Fruit fly (Drosophila melanogaster) whole organism, adult: ENCODE data around the gene EMC4.

ENCODE experiments used
- CG11617 ChIP-seq: fragments of 200-800 bp; sonication (Bioruptor generic); optimal IDR thresholded peaks from 2 replicates; lab custom pipeline; 2017; ENCODE audit warnings: mild to moderate bottlenecking, missing biosample characterization, missing genetic modification reagents, missing genetic modification characterization
- CG12768 ChIP-seq: fragments of 200-800 bp; sonication (Bioruptor generic); optimal IDR thresholded peaks from 2 replicates; lab custom pipeline; 2017; ENCODE audit warnings: missing biosample characterization, missing genetic modification characterization, mild to moderate bottlenecking, moderate library complexity, missing genetic modification reagents
- CG14711 ChIP-seq: fragments of 200-800 bp; sonication (Bioruptor generic); optimal IDR thresholded peaks from 2 replicates; lab custom pipeline; 2018; ENCODE audit warnings: missing biosample characterization, mild to moderate bottlenecking, missing genetic modification characterization, moderate library complexity
- CG1620 ChIP-seq: fragments of 200-800 bp; sonication (Bioruptor generic); optimal IDR thresholded peaks from 2 replicates; lab custom pipeline; 2016; ENCODE audit warnings: missing biosample characterization, missing genetic modification characterization
- CG33017 ChIP-seq: fragments of 200-800 bp; sonication (Bioruptor generic); optimal IDR thresholded peaks from 2 replicates; lab custom pipeline; 2018; ENCODE audit warnings: missing biosample characterization, mild to moderate bottlenecking, missing genetic modification characterization, moderate library complexity
- CG5204 ChIP-seq: fragments of 200-800 bp; sonication (Bioruptor generic); optimal IDR thresholded peaks from 2 replicates; lab custom pipeline; 2016; ENCODE audit warnings: missing biosample characterization, missing genetic modification characterization
- CG7045 ChIP-seq: fragments of 200-800 bp; sonication (Bioruptor generic); optimal IDR thresholded peaks from 2 replicates; lab custom pipeline; 2017; ENCODE audit warnings: missing biosample characterization, mild to moderate bottlenecking, missing genetic modification characterization
- CG7101 ChIP-seq: fragments of 200-800 bp; sonication (Bioruptor generic); optimal IDR thresholded peaks from 2 replicates; lab custom pipeline; 2018; ENCODE audit warnings: missing biosample characterization, mild to moderate bottlenecking, missing genetic modification characterization, moderate library complexity
- Clk ChIP-seq: fragments of 200-800 bp; sonication (Bioruptor generic); optimal IDR thresholded peaks from 2 replicates; lab custom pipeline; 2017; ENCODE audit warnings: missing biosample characterization, missing genetic modification characterization
- Crg-1 ChIP-seq: fragments of 200-800 bp; sonication (Bioruptor generic); optimal IDR thresholded peaks from 2 replicates; lab custom pipeline; 2016; ENCODE audit warnings: missing biosample characterization, missing genetic modification characterization
- Hr96 ChIP-seq: fragments of 200-800 bp; sonication (Bioruptor generic); optimal IDR thresholded peaks from 2 replicates; lab custom pipeline; 2016; ENCODE audit warnings: missing biosample characterization, missing genetic modification characterization
- Mnt ChIP-seq: fragments of 200-800 bp; sonication (Bioruptor generic); optimal IDR thresholded peaks from 2 replicates; lab custom pipeline; 2016; ENCODE audit warnings: missing biosample characterization, mild to moderate bottlenecking, missing genetic modification characterization
- bab1 ChIP-seq: fragments of 200-800 bp; sonication (Bioruptor generic); optimal IDR thresholded peaks from 3 replicates; lab custom pipeline; 2019; ENCODE audit warnings: missing biosample characterization, mild to moderate bottlenecking, missing genetic modification characterization, moderate library complexity
- cic ChIP-seq: fragments of 200-800 bp; sonication (Bioruptor generic); optimal IDR thresholded peaks from 2 replicates; lab custom pipeline; 2017; ENCODE audit warnings: missing biosample characterization, mild to moderate bottlenecking, missing genetic modification characterization, moderate library complexity
- cnc ChIP-seq, 2 experiments: fragments of >200 bp; optimal IDR thresholded peaks; 2 replicates each; lab custom pipeline; 2017
- kay ChIP-seq: fragments of 200-800 bp; sonication (Bioruptor generic); peaks from one replicate; lab custom pipeline; 2016; ENCODE audit warnings: missing biosample characterization, missing genetic modification characterization, borderline replicate concordance
- ovo ChIP-seq: fragments of 200-800 bp; sonication (Bioruptor generic); optimal IDR thresholded peaks from 2 replicates; lab custom pipeline; 2016; ENCODE audit warnings: missing biosample characterization, missing genetic modification characterization
- pad ChIP-seq: fragments of 200-800 bp; sonication (Bioruptor generic); optimal IDR thresholded peaks from 3 replicates; lab custom pipeline; 2017; ENCODE audit warnings: missing biosample characterization, missing genetic modification characterization, mild to moderate bottlenecking, moderate library complexity, missing genetic modification reagents
- tj ChIP-seq: fragments of 200-800 bp; sonication (Bioruptor generic); optimal IDR thresholded peaks from 3 replicates; lab custom pipeline; 2017; ENCODE audit warnings: missing biosample characterization, mild to moderate bottlenecking, missing genetic modification characterization, moderate library complexity
- toe ChIP-seq: fragments of 200-800 bp; sonication (Bioruptor generic); optimal IDR thresholded peaks from 2 replicates; lab custom pipeline; 2016; ENCODE audit warnings: missing biosample characterization, missing genetic modification characterization

Gene EMC4

dm6 chr3L:22835144-22835964, 32.7 kb downstream of the EMC4 start, which contains the start of gene jim:
jim (minus strand) TSS chr3L:22835194.
- TF ChIP-seq cnc (optimal IDR thresholded peaks at IDR 0.05; lab: Kevin White, UChicago) (no peak), CG14711 (peak; percentile 5), kay (GFP tag; lab: Kevin White, UChicago) (no peak), cic (GFP tag; lab: Kevin White, UChicago) (peak; percentile 87), pad (GFP tag; lab: Kevin White, UChicago) (peak; percentile 77), CG12768 (GFP tag; lab: Kevin White, UChicago) (peak; percentile 86), Mnt (peak; percentile 61), CG33017 (peak; percentile 53), CG7045 (peak; percentile 67), CG5204 (GFP tag; lab: Kevin White, UChicago) (no peak), CG11617 (GFP tag; lab: Kevin White, UChicago) (peak; percentile 74), Crg-1 (GFP tag; lab: Kevin White, UChicago) (no peak), toe (no peak), CG7101 (tag; lab: Kevin White, UChicago) (peak; percentile 35), tj (GFP tag; lab: Kevin White, UChicago) (peak; percentile 71), CG1620 (no peak), Hr96 (GFP tag; lab: Kevin White, UChicago) (peak; percentile 23), Clk (GFP tag; lab: Kevin White, UChicago) (peak; percentile 75), ovo (GFP tag; lab: Kevin White, UChicago) (peak; percentile 44), bab1 (peak; percentile 8)

dm6 chr3L:22830132-22830697, 37.8 kb downstream of the EMC4 start:
- TF ChIP-seq CG1620 (no peak), CG11617 (GFP tag; lab: Kevin White, UChicago) (no peak), CG7101 (tag; lab: Kevin White, UChicago) (no peak), CG12768 (GFP tag; lab: Kevin White, UChicago) (no peak), ovo (GFP tag; lab: Kevin White, UChicago) (no peak), tj (GFP tag; lab: Kevin White, UChicago) (peak; percentile 98), cic (GFP tag; lab: Kevin White, UChicago) (no peak), pad (GFP tag; lab: Kevin White, UChicago) (no peak)

dm6 chr3L:22826236-22826635, 41.8 kb downstream of the EMC4 start:
- TF ChIP-seq tj (GFP tag; lab: Kevin White, UChicago) (peak; percentile 93), CG7101 (tag; lab: Kevin White, UChicago) (no peak)

- TF ChIP-seq pad (GFP tag; lab: Kevin White, UChicago) (peak; percentile 43), CG5204 (GFP tag; lab: Kevin White, UChicago) (no peak), CG11617 (GFP tag; lab: Kevin White, UChicago) (peak; percentile 60), Hr96 (GFP tag; lab: Kevin White, UChicago) (peak; percentile 48), Mnt (peak; percentile 80), bab1 (peak; percentile 9), CG14711 (peak; percentile 8), Clk (GFP tag; lab: Kevin White, UChicago) (peak; percentile 59), kay (GFP tag; lab: Kevin White, UChicago) (no peak), ovo (GFP tag; lab: Kevin White, UChicago) (peak; percentile 5), CG7045 (no peak), Crg-1 (GFP tag; lab: Kevin White, UChicago) (peak; percentile 21), CG33017 (peak; percentile 69), CG12768 (GFP tag; lab: Kevin White, UChicago) (peak; percentile 69), toe (no peak), CG7101 (tag; lab: Kevin White, UChicago) (peak; percentile 30), tj (GFP tag; lab: Kevin White, UChicago) (peak; percentile 34), CG1620 (no peak), cnc (optimal IDR thresholded peaks at IDR 0.05; lab: Kevin White, UChicago) (no peak), cic (GFP tag; lab: Kevin White, UChicago) (peak; percentile 74)
Observed at dm6 chr3L:22824668-22825192, 43.3 kb downstream of the EMC4 start.

dm6 chr3L:22823230-22823629, 44.8 kb downstream of the EMC4 start:
- TF ChIP-seq cic (GFP tag; lab: Kevin White, UChicago) (no peak), kay (GFP tag; lab: Kevin White, UChicago) (peak; percentile 59), toe (peak; percentile 4)

- peak; percentile 98 for TF ChIP-seq tj (GFP tag; lab: Kevin White, UChicago)
- peak; percentile 99 for TF ChIP-seq CG12768 (GFP tag; lab: Kevin White, UChicago)
- peak; percentile 99 for TF ChIP-seq kay (GFP tag; lab: Kevin White, UChicago)
- TF ChIP-seq CG5204 (GFP tag; lab: Kevin White, UChicago), result peak; percentile 90
- peak; percentile 66 for TF ChIP-seq Crg-1 (GFP tag; lab: Kevin White, UChicago)
- TF ChIP-seq Mnt, result peak; percentile 76
- TF ChIP-seq cnc (optimal IDR thresholded peaks at IDR 0.05; lab: Kevin White, UChicago), result no peak
- TF ChIP-seq bab1, result peak; percentile 10
- peak; percentile 91 for TF ChIP-seq Clk (GFP tag; lab: Kevin White, UChicago)
- peak; percentile 61 for TF ChIP-seq pad (GFP tag; lab: Kevin White, UChicago)
- TF ChIP-seq CG11617 (GFP tag; lab: Kevin White, UChicago), result peak; percentile 98
- peak; percentile 15 for TF ChIP-seq CG14711
- TF ChIP-seq cic (GFP tag; lab: Kevin White, UChicago), result peak; percentile 95
- TF ChIP-seq CG7101 (tag; lab: Kevin White, UChicago), result peak; percentile 73
- peak; percentile 67 for TF ChIP-seq CG1620
- TF ChIP-seq CG7045, result peak; percentile 97
- TF ChIP-seq Hr96 (GFP tag; lab: Kevin White, UChicago), result peak; percentile 91
- TF ChIP-seq CG33017, result peak; percentile 97
- peak; percentile 92 for TF ChIP-seq toe
- TF ChIP-seq ovo (GFP tag; lab: Kevin White, UChicago), result peak; percentile 91
Observed at dm6 chr3L:22822544-22823175, 45.4 kb downstream of the EMC4 start.
